Worm (Caenorhabditis elegans) whole organism, mixed stage, embryonic: ENCODE measurements around the gene fbxb-45.

Source experiments
- blmp-1 ChIP-seq: fragments of 150-350 bp; optimal IDR thresholded peaks from 2 replicates; lab custom pipeline; 2014; ENCODE audit warnings: missing biosample characterization, missing genetic modification characterization
- ces-1 ChIP-seq: fragments of 150-350 bp; optimal IDR thresholded peaks from 2 replicates; lab custom pipeline; 2014; ENCODE audit warnings: missing biosample characterization, missing genetic modification reagents, missing genetic modification characterization
- nhr-12 ChIP-seq: fragments of 150-350 bp; optimal IDR thresholded peaks from 2 replicates; lab custom pipeline; 2014; ENCODE audit warnings: missing biosample characterization, missing genetic modification characterization
- nhr-237 ChIP-seq: fragments of 150-350 bp; optimal IDR thresholded peaks from 2 replicates; lab custom pipeline; 2014; ENCODE audit warnings: missing biosample characterization, missing genetic modification characterization
- nhr-76 ChIP-seq: sonication (generic microtip); optimal IDR thresholded peaks from 2 replicates; lab custom pipeline; 2017; ENCODE audit warnings: missing biosample characterization, missing genetic modification characterization
- sptf-1 ChIP-seq: sonication (generic microtip); optimal IDR thresholded peaks from 2 replicates; lab custom pipeline; 2017; ENCODE audit warnings: mild to moderate bottlenecking, missing genetic modification characterization, moderate library complexity, missing compliant biosample characterization
- unc-62 ChIP-seq: fragments of 150-350 bp; optimal IDR thresholded peaks from 2 replicates; lab custom pipeline; 2014; ENCODE audit warnings: missing biosample characterization, missing genetic modification reagents, missing genetic modification characterization

DNA sequence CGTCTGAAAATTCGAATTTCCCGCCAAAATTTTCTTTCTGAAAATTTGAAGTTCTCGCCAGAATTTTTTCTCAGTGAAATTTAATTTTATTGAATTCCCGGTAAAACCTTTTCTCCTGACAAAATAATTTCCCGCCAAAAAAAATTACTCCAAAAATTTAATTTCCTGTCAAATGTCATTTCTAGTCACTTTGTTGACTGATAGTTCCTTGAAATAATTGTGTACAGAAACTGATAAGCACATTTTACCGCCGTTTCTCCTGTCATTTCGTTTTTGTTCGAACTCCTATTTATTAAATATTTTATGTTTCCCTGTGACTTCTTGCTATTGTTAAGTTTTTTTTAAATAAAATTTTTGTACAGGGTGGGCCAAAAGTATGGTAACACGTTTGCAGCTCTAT is 20.1 kb upstream of the fbxb-45 start:
- no peak for TF ChIP-seq ces-1 (GFP tag; lab: Kevin White, UChicago)
- TF ChIP-seq sptf-1 (tag; lab: Kevin White, UChicago): no peak
- TF ChIP-seq nhr-237 (tag; lab: Kevin White, UChicago): no peak
- no peak for TF ChIP-seq nhr-12 (tag; lab: Kevin White, UChicago)
- no peak for TF ChIP-seq blmp-1
- no peak for TF ChIP-seq unc-62 (GFP tag; lab: Kevin White, UChicago)
- no peak for TF ChIP-seq nhr-76 (tag; lab: Kevin White, UChicago)
